Worm (Caenorhabditis elegans) whole organism, L4 larva: Measurements from ENCODE around the gene pars-1.

ENCODE experiments used
- aha-1 ChIP-seq: fragments of 150-350 bp; peaks from one replicate; lab custom pipeline; 2014; ENCODE audit warnings: missing biosample characterization, missing genetic modification characterization
- aly-2 ChIP-seq: sonication (generic microtip); optimal IDR thresholded peaks from 2 replicates; lab custom pipeline; 2018; ENCODE audit warnings: missing biosample characterization, missing genetic modification characterization
- ces-1 ChIP-seq: fragments of 150-350 bp; sonication (generic microtip); optimal IDR thresholded peaks from 4 replicates; lab custom pipeline; 2014; ENCODE audit warnings: missing biosample characterization, missing genetic modification reagents, missing genetic modification characterization
- egl-27 ChIP-seq: sonication (generic microtip); optimal IDR thresholded peaks from 3 replicates; lab custom pipeline; 2017; ENCODE audit warnings: missing biosample characterization, missing genetic modification reagents, missing genetic modification characterization
- jun-1 ChIP-seq: fragments of 150-350 bp; optimal IDR thresholded peaks from 2 replicates; lab custom pipeline; 2014; ENCODE audit warnings: missing biosample characterization, missing genetic modification reagents, missing genetic modification characterization
- lir-3 ChIP-seq: sonication (generic microtip); optimal IDR thresholded peaks from 2 replicates; lab custom pipeline; 2016; ENCODE audit warnings: mild to moderate bottlenecking, missing genetic modification characterization, missing compliant biosample characterization
- nhr-28 ChIP-seq: fragments of 150-350 bp; optimal IDR thresholded peaks from 2 replicates; lab custom pipeline; 2014; ENCODE audit warnings: missing biosample characterization, missing genetic modification characterization
- nhr-77 ChIP-seq: fragments of 150-350 bp; optimal IDR thresholded peaks from 2 replicates; lab custom pipeline; 2014; ENCODE audit warnings: missing biosample characterization, missing genetic modification characterization
- pqm-1 ChIP-seq: sonication (generic microtip); optimal IDR thresholded peaks from 2 replicates; lab custom pipeline; 2017; ENCODE audit warnings: missing biosample characterization, missing genetic modification characterization
- unc-130 ChIP-seq: sonication (generic microtip); optimal IDR thresholded peaks from 2 replicates; lab custom pipeline; 2016; ENCODE audit warnings: missing genetic modification reagents, missing genetic modification characterization, missing compliant biosample characterization

DNA sequence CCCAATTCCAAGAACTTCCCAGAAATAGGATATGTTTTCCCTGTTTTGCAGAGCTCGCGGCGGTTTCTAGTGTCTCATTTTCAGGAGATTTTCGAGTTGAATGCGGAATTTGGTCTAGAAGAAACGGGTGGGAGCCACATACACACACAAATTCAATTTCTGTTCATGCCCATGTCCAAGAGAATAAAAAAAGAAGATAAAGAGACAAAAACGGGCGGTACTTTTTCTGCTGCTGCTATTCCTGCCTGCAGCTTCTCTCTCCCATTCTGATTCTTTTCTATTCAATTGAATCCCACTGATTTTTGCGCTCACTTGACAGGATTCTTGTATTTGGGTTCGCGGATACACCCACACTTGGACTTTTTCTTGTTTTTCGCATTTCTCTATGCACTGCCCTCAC is 23.8 kb downstream of the pars-1 start:
- no peak for TF ChIP-seq unc-130 (GFP tag; lab: Kevin White, UChicago)
- TF ChIP-seq nhr-28: no peak
- TF ChIP-seq lir-3 (tag; lab: Kevin White, UChicago): no peak
- no peak for TF ChIP-seq egl-27 (tag; lab: Kevin White, UChicago)
- no peak for TF ChIP-seq pqm-1 (tag; lab: Kevin White, UChicago)
- TF ChIP-seq aly-2 (tag; lab: Kevin White, UChicago): no peak
- TF ChIP-seq jun-1 (tag; lab: Kevin White, UChicago): no peak
- peak; percentile 31 for TF ChIP-seq ces-1 (GFP tag; lab: Kevin White, UChicago)
- TF ChIP-seq aha-1: no peak
- no peak for TF ChIP-seq nhr-77 (tag; lab: Kevin White, UChicago)
